Fruit fly (Drosophila melanogaster) whole organism, prepupa: ENCODE measurements around the gene CG44142.

Experiments used
- Blimp-1 ChIP-seq: fragments of 200-800 bp; sonication (Bioruptor generic); optimal IDR thresholded peaks from 3 replicates; lab custom pipeline; 2017; ENCODE audit warnings: missing biosample characterization, missing genetic modification characterization, mild to moderate bottlenecking, moderate library complexity, missing genetic modification reagents
- CG10631 ChIP-seq: fragments of 200-800 bp; sonication (Bioruptor generic); optimal IDR thresholded peaks from 2 replicates; lab custom pipeline; 2016; ENCODE audit warnings: missing biosample characterization, missing genetic modification characterization
- Ets21C ChIP-seq: fragments of 200-800 bp; sonication (Bioruptor generic); optimal IDR thresholded peaks from 3 replicates; lab custom pipeline; 2016; ENCODE audit warnings: missing biosample characterization, missing genetic modification characterization
- Ets96B ChIP-seq: fragments of 200-800 bp; optimal IDR thresholded peaks from 2 replicates; lab custom pipeline; 2019; ENCODE audit warnings: missing biosample characterization, mild to moderate bottlenecking, missing genetic modification characterization, moderate library complexity
- Gug ChIP-seq: fragments of 200-800 bp; sonication (Bioruptor generic); IDR thresholded peaks from 2 replicates; pipeline ENCODE4 v1.3.6; 2022; ENCODE audit warnings: missing biosample characterization, missing genetic modification characterization
- Lpt ChIP-seq: fragments of 200-800 bp; sonication (Bioruptor generic); optimal IDR thresholded peaks from 3 replicates; lab custom pipeline; 2016; ENCODE audit warnings: missing biosample characterization, missing genetic modification characterization
- Smox ChIP-seq: fragments of 200-800 bp; sonication (Bioruptor generic); optimal IDR thresholded peaks from 3 replicates; lab custom pipeline; 2016; ENCODE audit warnings: missing biosample characterization, missing genetic modification characterization
- lz ChIP-seq: fragments of 200-800 bp; sonication (Bioruptor generic); optimal IDR thresholded peaks from 3 replicates; lab custom pipeline; 2016; ENCODE audit warnings: missing biosample characterization, missing genetic modification characterization

- TF ChIP-seq Lpt (GFP tag; lab: Kevin White, UChicago) (no peak), Ets96B (tag; lab: Kevin White, UChicago) (no peak), lz (GFP tag; lab: Kevin White, UChicago) (no peak), Ets21C (GFP tag; lab: Kevin White, UChicago) (no peak), Smox (GFP tag; lab: Kevin White, UChicago) (no peak), CG10631 (GFP tag; lab: Kevin White, UChicago) (no peak), Blimp-1 (GFP tag; lab: Kevin White, UChicago) (no peak), Gug (GFP tag; lab: Robert Waterston, UW) (no peak)
These were observed 25.0 kb upstream of the CG44142 start, which contains the start of gene PK2-R1 for dm6 chr3R:13338030-13338429.
